Worm (Caenorhabditis elegans): Measurements from ENCODE around the gene R04B5.1.

DNA sequence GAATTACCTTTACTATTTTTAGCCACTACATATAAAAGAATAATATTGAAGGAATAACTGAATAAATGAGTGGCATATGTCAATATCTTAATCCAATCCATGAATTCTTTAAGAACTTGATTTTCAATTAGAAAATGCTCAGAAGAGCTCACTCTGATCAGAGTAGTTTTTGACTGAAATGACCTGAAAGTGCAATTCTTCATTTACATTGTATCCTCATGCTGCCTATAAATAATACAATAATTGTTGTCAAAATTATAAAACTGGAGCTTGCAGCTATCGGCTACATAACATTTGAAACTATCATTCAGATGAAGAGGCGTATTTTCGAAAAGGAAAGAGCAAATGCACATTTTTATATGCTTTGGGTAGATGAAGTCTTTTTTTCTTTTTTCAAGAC is 44.5 kb upstream of the R04B5.1 start, which contains the start of gene srxa-19:
- TF ChIP-seq pha-4 (tag; optimal IDR thresholded peaks at IDR 0.05) (no peak), elt-1 (tag; optimal IDR thresholded peaks at IDR 0.05) (no peak), elt-2 (tag; optimal IDR thresholded peaks at IDR 0.05) (no peak), daf-12 (tag; optimal IDR thresholded peaks at IDR 0.05) (no peak), nhr-11 (tag; optimal IDR thresholded peaks at IDR 0.05) (no peak), ama-1 (optimal IDR thresholded peaks at IDR 0.05) (no peak), ZK546.5 (tag; optimal IDR thresholded peaks at IDR 0.05) (no peak), zag-1 (tag; optimal IDR thresholded peaks at IDR 0.05) (no peak), unc-39 (tag; optimal IDR thresholded peaks at IDR 0.05) (no peak), ztf-11 (tag; optimal IDR thresholded peaks at IDR 0.05) (no peak), skn-1 (tag; optimal IDR thresholded peaks at IDR 0.05) (no peak)
